Fruit fly (Drosophila melanogaster): ENCODE results near the gene att-ORFB.

The att-ORFB gene

dm6 chr3R:20555720-20556280, 1.6 kb upstream of the att-ORFB start:
- TF ChIP-seq CG12768 (GFP tag; optimal IDR thresholded peaks at IDR 0.05) = peak; percentile 53
- TF ChIP-seq CG7045 (GFP tag; optimal IDR thresholded peaks at IDR 0.05) = no peak
- TF ChIP-seq kay (GFP tag; ENCODE audit: borderline replicate concordance) = peak; percentile 73

DNA sequence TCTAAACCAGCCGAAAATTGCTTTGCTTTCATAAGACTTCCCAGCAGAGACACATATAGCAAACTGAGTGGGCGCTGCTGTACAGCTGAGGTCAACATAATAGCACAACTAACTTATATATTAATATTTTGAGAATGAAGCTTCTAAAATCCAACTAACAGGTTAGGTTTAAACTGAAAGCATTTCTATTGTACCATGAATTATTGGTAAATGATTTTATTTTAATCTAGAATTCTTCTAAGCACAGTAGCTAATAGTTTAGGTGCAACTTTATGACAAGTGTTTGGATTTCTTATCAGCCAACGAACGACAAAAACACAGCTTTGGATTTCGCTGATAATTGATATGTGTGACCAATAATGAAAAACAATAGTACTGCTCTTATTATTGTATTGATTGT, 823 bp upstream of the att-ORFB start:
- TF ChIP-seq Hr96 (GFP tag; optimal IDR thresholded peaks at IDR 0.05) (peak; percentile 30), Mnt (GFP tag; optimal IDR thresholded peaks at IDR 0.05) (no peak), cic (GFP tag; optimal IDR thresholded peaks at IDR 0.05) (peak; percentile 35), Crg-1 (GFP tag; optimal IDR thresholded peaks at IDR 0.05) (no peak), kay (GFP tag; ENCODE audit: borderline replicate concordance) (no peak), pad (GFP tag; optimal IDR thresholded peaks at IDR 0.05) (peak; percentile 44), CG5204 (GFP tag; optimal IDR thresholded peaks at IDR 0.05) (no peak), CG7101 (tag; optimal IDR thresholded peaks at IDR 0.05) (peak; percentile 63), bab1 (GFP tag; optimal IDR thresholded peaks at IDR 0.05) (peak; percentile 71), CG33017 (tag; optimal IDR thresholded peaks at IDR 0.05) (peak; percentile 63), Clk (GFP tag; optimal IDR thresholded peaks at IDR 0.05) (no peak), CG12768 (GFP tag; optimal IDR thresholded peaks at IDR 0.05) (no peak), CG7045 (GFP tag; optimal IDR thresholded peaks at IDR 0.05) (peak; percentile 52), CG14711 (tag; optimal IDR thresholded peaks at IDR 0.05) (peak; percentile 74), CG11617 (GFP tag; optimal IDR thresholded peaks at IDR 0.05) (no peak), cnc (optimal IDR thresholded peaks at IDR 0.05) (no peak), ovo (GFP tag; optimal IDR thresholded peaks at IDR 0.05) (no peak), CG1620 (GFP tag; optimal IDR thresholded peaks at IDR 0.05) (no peak), tj (GFP tag; optimal IDR thresholded peaks at IDR 0.05) (no peak), toe (GFP tag; optimal IDR thresholded peaks at IDR 0.05) (no peak)

dm6 chr3R:20552093-20552492, 2.1 kb downstream of the att-ORFB start, which contains the start of gene Stat92E:
Gene Stat92E (minus strand): TSS chr3R:20552311.
- TF ChIP-seq CG14711 (tag; optimal IDR thresholded peaks at IDR 0.05) (no peak), CG12768 (GFP tag; optimal IDR thresholded peaks at IDR 0.05) (no peak), CG5204 (GFP tag; optimal IDR thresholded peaks at IDR 0.05) (no peak), cnc (optimal IDR thresholded peaks at IDR 0.05) (no peak), CG7045 (GFP tag; optimal IDR thresholded peaks at IDR 0.05) (no peak), kay (GFP tag; ENCODE audit: borderline replicate concordance) (peak; percentile 21), CG1620 (GFP tag; optimal IDR thresholded peaks at IDR 0.05) (no peak), tj (GFP tag; optimal IDR thresholded peaks at IDR 0.05) (peak; percentile 24)

dm6 chr3R:20551487-20552079, 2.6 kb downstream of the att-ORFB start:
- no peak for TF ChIP-seq bab1 (GFP tag; optimal IDR thresholded peaks at IDR 0.05)
- TF ChIP-seq CG12768 (GFP tag; optimal IDR thresholded peaks at IDR 0.05) = peak; percentile 15

- TF ChIP-seq CG5204 (GFP tag; optimal IDR thresholded peaks at IDR 0.05) = no peak
- peak; percentile 64 for TF ChIP-seq Hr96 (GFP tag; optimal IDR thresholded peaks at IDR 0.05)
- peak; percentile 87 for TF ChIP-seq Crg-1 (GFP tag; optimal IDR thresholded peaks at IDR 0.05)
- peak; percentile 23 for TF ChIP-seq Clk (GFP tag; optimal IDR thresholded peaks at IDR 0.05)
- no peak for TF ChIP-seq CG1620 (GFP tag; optimal IDR thresholded peaks at IDR 0.05)
- peak; percentile 84 for TF ChIP-seq Mnt (GFP tag; optimal IDR thresholded peaks at IDR 0.05)
- peak; percentile 17 for TF ChIP-seq CG14711 (tag; optimal IDR thresholded peaks at IDR 0.05)
- TF ChIP-seq pad (GFP tag; optimal IDR thresholded peaks at IDR 0.05) = peak; percentile 12
- peak; percentile 90 for TF ChIP-seq CG12768 (GFP tag; optimal IDR thresholded peaks at IDR 0.05)
- TF ChIP-seq ovo (GFP tag; optimal IDR thresholded peaks at IDR 0.05) = peak; percentile 72
- peak; percentile 75 for TF ChIP-seq CG7101 (tag; optimal IDR thresholded peaks at IDR 0.05)
- TF ChIP-seq toe (GFP tag; optimal IDR thresholded peaks at IDR 0.05) = no peak
- TF ChIP-seq CG7045 (GFP tag; optimal IDR thresholded peaks at IDR 0.05) = peak; percentile 52
- TF ChIP-seq CG33017 (tag; optimal IDR thresholded peaks at IDR 0.05) = peak; percentile 36
- TF ChIP-seq cic (GFP tag; optimal IDR thresholded peaks at IDR 0.05) = peak; percentile 73
- no peak for TF ChIP-seq CG11617 (GFP tag; optimal IDR thresholded peaks at IDR 0.05)
- TF ChIP-seq bab1 (GFP tag; optimal IDR thresholded peaks at IDR 0.05) = peak; percentile 36
- TF ChIP-seq kay (GFP tag; ENCODE audit: borderline replicate concordance) = peak; percentile 73
Measured at dm6 chr3R:20550632-20551486, 3.3 kb downstream of the att-ORFB start.

DNA sequence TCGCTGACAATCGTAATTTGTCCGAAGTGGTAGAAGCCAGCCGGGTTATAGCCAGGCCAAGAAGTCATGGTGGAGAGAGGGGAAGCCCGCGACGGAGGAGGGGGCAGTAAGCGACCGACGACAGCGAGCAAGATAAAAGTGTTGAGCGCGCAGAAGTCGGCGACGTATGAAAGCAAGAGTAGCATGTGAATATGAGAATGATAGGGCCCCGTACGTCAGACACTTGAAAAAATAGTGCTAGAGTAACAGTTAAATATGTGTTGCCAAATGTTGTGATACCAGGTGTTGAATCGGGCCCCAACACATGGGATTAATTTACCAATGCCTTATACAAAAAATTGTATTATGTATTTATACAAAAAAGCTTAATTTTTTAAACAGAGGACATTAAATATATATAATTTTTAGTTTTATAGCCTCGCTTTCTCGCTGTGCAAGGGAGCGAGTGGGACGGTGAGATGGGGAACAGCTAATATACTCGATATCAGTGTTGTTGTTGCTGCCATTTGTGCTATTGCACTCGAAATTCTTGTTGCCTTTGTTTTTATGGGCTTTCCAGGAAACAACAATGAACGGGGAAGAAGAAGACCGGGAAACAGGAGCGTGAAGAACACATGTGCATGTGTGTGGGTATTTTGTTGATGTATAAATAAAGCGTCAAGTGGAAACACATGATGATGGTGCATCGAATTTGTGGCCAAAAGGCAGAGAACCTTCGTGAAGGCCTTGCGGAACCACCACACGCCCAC, 4.2 kb downstream of the att-ORFB start:
- peak; percentile 63 for TF ChIP-seq toe (GFP tag; optimal IDR thresholded peaks at IDR 0.05)
- peak; percentile 80 for TF ChIP-seq pad (GFP tag; optimal IDR thresholded peaks at IDR 0.05)
- TF ChIP-seq Crg-1 (GFP tag; optimal IDR thresholded peaks at IDR 0.05) = no peak
- TF ChIP-seq CG14711 (tag; optimal IDR thresholded peaks at IDR 0.05) = peak; percentile 86
- no peak for TF ChIP-seq cnc (optimal IDR thresholded peaks at IDR 0.05)
- peak; percentile 86 for TF ChIP-seq CG7101 (tag; optimal IDR thresholded peaks at IDR 0.05)
- peak; percentile 44 for TF ChIP-seq Hr96 (GFP tag; optimal IDR thresholded peaks at IDR 0.05)
- TF ChIP-seq Clk (GFP tag; optimal IDR thresholded peaks at IDR 0.05) = peak; percentile 78
- peak; percentile 75 for TF ChIP-seq cic (GFP tag; optimal IDR thresholded peaks at IDR 0.05)
- peak; percentile 85 for TF ChIP-seq CG12768 (GFP tag; optimal IDR thresholded peaks at IDR 0.05)
- TF ChIP-seq CG5204 (GFP tag; optimal IDR thresholded peaks at IDR 0.05) = peak; percentile 77
- TF ChIP-seq CG7045 (GFP tag; optimal IDR thresholded peaks at IDR 0.05) = peak; percentile 87
- TF ChIP-seq tj (GFP tag; optimal IDR thresholded peaks at IDR 0.05) = peak; percentile 97
- peak; percentile 20 for TF ChIP-seq ovo (GFP tag; optimal IDR thresholded peaks at IDR 0.05)
- peak; percentile 90 for TF ChIP-seq CG11617 (GFP tag; optimal IDR thresholded peaks at IDR 0.05)
- TF ChIP-seq Mnt (GFP tag; optimal IDR thresholded peaks at IDR 0.05) = peak; percentile 77
- TF ChIP-seq bab1 (GFP tag; optimal IDR thresholded peaks at IDR 0.05) = peak; percentile 85
- TF ChIP-seq kay (GFP tag; ENCODE audit: borderline replicate concordance) = peak; percentile 65
- peak; percentile 79 for TF ChIP-seq CG1620 (GFP tag; optimal IDR thresholded peaks at IDR 0.05)
- TF ChIP-seq CG33017 (tag; optimal IDR thresholded peaks at IDR 0.05) = peak; percentile 91

All from whole organism, adult.